Fruit fly (Drosophila melanogaster) whole organism, embryonic: Measurements from ENCODE around the gene CG32847.

Experiments used
- Ada2b ChIP-seq: fragments of 200-800 bp; sonication (Bioruptor generic); IDR thresholded peaks from 2 replicates; pipeline ENCODE4 v1.3.6; 2022; ENCODE audit warnings: missing biosample characterization, missing genetic modification characterization
- Aef1 ChIP-seq: fragments of 200-800 bp; sonication (Bioruptor generic); IDR thresholded peaks from 3 replicates; pipeline ENCODE4 v1.3.6; 2022; ENCODE audit warnings: missing biosample characterization, missing genetic modification characterization
- CG10543 ChIP-seq: fragments of 200-800 bp; sonication (Bioruptor generic); optimal IDR thresholded peaks from 3 replicates; lab custom pipeline; 2017; ENCODE audit warnings: missing biosample characterization, mild to moderate bottlenecking, missing genetic modification characterization, moderate library complexity
- CG11456 ChIP-seq: fragments of 200-800 bp; sonication (Bioruptor generic); IDR thresholded peaks from 3 replicates; pipeline ENCODE4 v1.3.6; 2022; ENCODE audit warnings: missing biosample characterization, missing genetic modification characterization
- CG12104 ChIP-seq: fragments of 200-800 bp; sonication (Bioruptor generic); optimal IDR thresholded peaks from 3 replicates; lab custom pipeline; 2016; ENCODE audit warnings: missing biosample characterization, missing genetic modification characterization
- CG1233 ChIP-seq: fragments of 200-800 bp; sonication (Bioruptor generic); optimal IDR thresholded peaks from 4 replicates; lab custom pipeline; 2018; ENCODE audit warnings: missing biosample characterization, mild to moderate bottlenecking, missing genetic modification characterization
- CG12769 ChIP-seq: fragments of 200-800 bp; sonication (Bioruptor generic); optimal IDR thresholded peaks from 2 replicates; lab custom pipeline; 2019; ENCODE audit warnings: missing biosample characterization, mild to moderate bottlenecking, missing genetic modification characterization, moderate library complexity
- CG13775 ChIP-seq: fragments of 200-800 bp; sonication (Bioruptor generic); optimal IDR thresholded peaks from 3 replicates; lab custom pipeline; 2017; ENCODE audit warnings: missing biosample characterization, mild to moderate bottlenecking, missing genetic modification characterization
- CG14667 ChIP-seq: fragments of 200-800 bp; sonication (Bioruptor generic); IDR thresholded peaks from 2 replicates; pipeline ENCODE4 v1.3.6; 2022; ENCODE audit warnings: missing biosample characterization, missing genetic modification characterization
- CG17912 ChIP-seq: fragments of 200-800 bp; sonication (Bioruptor generic); optimal IDR thresholded peaks from 2 replicates; lab custom pipeline; 2018; ENCODE audit warnings: missing biosample characterization, mild to moderate bottlenecking, missing genetic modification characterization
- CG18619 ChIP-seq: fragments of 200-800 bp; sonication (Bioruptor generic); optimal IDR thresholded peaks from 3 replicates; lab custom pipeline; 2017; ENCODE audit warnings: missing biosample characterization, mild to moderate bottlenecking, missing genetic modification characterization
- CG2875 ChIP-seq: fragments of 200-800 bp; sonication (Bioruptor generic); optimal IDR thresholded peaks from 2 replicates; lab custom pipeline; 2017; ENCODE audit warnings: missing biosample characterization, mild to moderate bottlenecking, missing genetic modification characterization, missing genetic modification reagents
- CG3995 ChIP-seq: fragments of 200-800 bp; sonication (Bioruptor generic); optimal IDR thresholded peaks from 3 replicates; lab custom pipeline; 2016; ENCODE audit warnings: missing biosample characterization, missing genetic modification characterization
- CG4707 ChIP-seq: fragments of 200-800 bp; sonication (Bioruptor generic); optimal IDR thresholded peaks from 2 replicates; lab custom pipeline; 2018; ENCODE audit warnings: missing biosample characterization, mild to moderate bottlenecking, missing genetic modification characterization, moderate library complexity
- CG7786 ChIP-seq: fragments of 200-800 bp; sonication (Bioruptor generic); optimal IDR thresholded peaks from 2 replicates; lab custom pipeline; 2016; ENCODE audit warnings: missing biosample characterization, missing genetic modification characterization
- CG8478 ChIP-seq: fragments of >200 bp; optimal IDR thresholded peaks from 2 replicates; lab custom pipeline; 2018
- CG9215 ChIP-seq: fragments of 200-800 bp; sonication (Bioruptor generic); IDR thresholded peaks from 2 replicates; pipeline ENCODE4 v1.3.6; 2022; ENCODE audit warnings: missing biosample characterization, missing genetic modification characterization
- CG9817 ChIP-seq: fragments of 200-800 bp; sonication (Bioruptor generic); optimal IDR thresholded peaks from 2 replicates; lab custom pipeline; 2018; ENCODE audit warnings: missing biosample characterization, mild to moderate bottlenecking, missing genetic modification characterization, moderate library complexity
- E2f2 ChIP-seq: fragments of 200-800 bp; sonication (Bioruptor generic); IDR thresholded peaks from 2 replicates; pipeline ENCODE4 v1.3.6; 2022; ENCODE audit warnings: missing biosample characterization, missing genetic modification characterization
- Fer3 ChIP-seq: fragments of 200-800 bp; sonication (Bioruptor generic); optimal IDR thresholded peaks from 2 replicates; lab custom pipeline; 2018; ENCODE audit warnings: missing biosample characterization, mild to moderate bottlenecking, missing genetic modification characterization, moderate library complexity
- Hand ChIP-seq: fragments of 200-800 bp; sonication (Bioruptor generic); optimal IDR thresholded peaks from 2 replicates; lab custom pipeline; 2017; ENCODE audit warnings: mild to moderate bottlenecking, missing biosample characterization, missing genetic modification reagents, missing genetic modification characterization
- Hr3 ChIP-seq: fragments of 200-800 bp; sonication (Bioruptor generic); optimal IDR thresholded peaks from 3 replicates; lab custom pipeline; 2016; ENCODE audit warnings: missing biosample characterization, missing genetic modification characterization
- Meics ChIP-seq: fragments of 200-800 bp; sonication (Bioruptor generic); optimal IDR thresholded peaks from 2 replicates; lab custom pipeline; 2017; ENCODE audit warnings: missing biosample characterization, mild to moderate bottlenecking, missing genetic modification characterization
- Ptx1 ChIP-seq: fragments of 200-800 bp; sonication (Bioruptor generic); IDR thresholded peaks from 2 replicates; pipeline ENCODE4 v1.3.6; 2022; ENCODE audit warnings: missing biosample characterization, missing genetic modification characterization
- Vsx1 ChIP-seq: fragments of 200-800 bp; sonication (Bioruptor generic); optimal IDR thresholded peaks from 2 replicates; lab custom pipeline; 2017; ENCODE audit warnings: missing biosample characterization, mild to moderate bottlenecking, missing genetic modification characterization, missing genetic modification reagents
- ash1 ChIP-seq: fragments of 200-800 bp; sonication (Bioruptor generic); optimal IDR thresholded peaks from 2 replicates; lab custom pipeline; 2018; ENCODE audit warnings: missing biosample characterization, mild to moderate bottlenecking, missing genetic modification characterization
- cad ChIP-seq: fragments of >200 bp; optimal IDR thresholded peaks from 2 replicates; lab custom pipeline; 2017; ENCODE audit warnings: missing biosample characterization, missing genetic modification characterization
- crp ChIP-seq, 2 experiments: fragments of 200-800 bp; sonication (Bioruptor generic); optimal IDR thresholded peaks; 2 replicates in 1 of 2; 3 replicates in 1 of 2; lab custom pipeline; 2017; ENCODE audit warnings: missing biosample characterization in 2 of 2, missing genetic modification characterization in 2 of 2, mild to moderate bottlenecking in 1 of 2, moderate library complexity in 1 of 2
- dimm ChIP-seq: fragments of 200-800 bp; sonication (Bioruptor generic); IDR thresholded peaks from 2 replicates; pipeline ENCODE4 v1.3.6; 2022; ENCODE audit warnings: missing biosample characterization, missing genetic modification characterization
- disco-r ChIP-seq: fragments of 200-800 bp; sonication (Bioruptor generic); optimal IDR thresholded peaks from 2 replicates; lab custom pipeline; 2016; ENCODE audit warnings: missing biosample characterization, missing genetic modification characterization
- esg ChIP-seq: fragments of 200-800 bp; sonication (Bioruptor generic); conservative IDR thresholded peaks from 2 replicates; pipeline ENCODE4 v1.3.6; 2022; ENCODE audit warnings: missing biosample characterization, missing genetic modification characterization
- ewg ChIP-seq: fragments of 200-800 bp; sonication (Bioruptor generic); optimal IDR thresholded peaks from 3 replicates; lab custom pipeline; 2017; ENCODE audit warnings: mild to moderate bottlenecking, missing biosample characterization, missing genetic modification reagents, missing genetic modification characterization
- eyg ChIP-seq: fragments of 200-800 bp; sonication (Bioruptor generic); optimal IDR thresholded peaks from 3 replicates; lab custom pipeline; 2016; ENCODE audit warnings: missing biosample characterization, missing genetic modification characterization
- hth ChIP-seq: fragments of >200 bp; optimal IDR thresholded peaks from 2 replicates; lab custom pipeline; 2017; ENCODE audit warnings: inconsistent platforms
- insv ChIP-seq, 2 experiments: fragments of 200-800 bp; sonication (Bioruptor generic); optimal IDR thresholded peaks; 3 replicates each; lab custom pipeline; 2016 to 2018; ENCODE audit warnings: missing biosample characterization in 2 of 2, missing genetic modification characterization in 2 of 2
- lov ChIP-seq, 2 experiments: fragments of 200-800 bp in 1 of 2; fragments of >200 bp in 1 of 2; sonication (Bioruptor generic) in 1 of 2; IDR thresholded peaks in 1 of 2; optimal IDR thresholded peaks in 1 of 2; 2 replicates in 1 of 2; 3 replicates in 1 of 2; pipeline versions ENCODE4 v1.3.6 to Lab custom; 2017 to 2022; ENCODE audit warnings: missing biosample characterization in 1 of 2, missing genetic modification characterization in 1 of 2
- maf-S ChIP-seq: fragments of 200-800 bp; sonication (Bioruptor generic); optimal IDR thresholded peaks from 2 replicates; lab custom pipeline; 2016; ENCODE audit warnings: missing biosample characterization, missing genetic modification characterization
- nom ChIP-seq: fragments of 200-800 bp; sonication (Bioruptor generic); optimal IDR thresholded peaks from 2 replicates; lab custom pipeline; 2017; ENCODE audit warnings: missing biosample characterization, missing genetic modification characterization, mild to moderate bottlenecking, moderate library complexity, missing genetic modification reagents
- org-1 ChIP-seq: fragments of 200-800 bp; sonication (Bioruptor generic); optimal IDR thresholded peaks from 2 replicates; lab custom pipeline; 2017; ENCODE audit warnings: missing biosample characterization, missing genetic modification characterization
- peb ChIP-seq: fragments of 200-800 bp; sonication (Bioruptor generic); IDR thresholded peaks from 2 replicates; pipeline ENCODE4 v1.3.6; 2022; ENCODE audit warnings: missing biosample characterization, missing genetic modification characterization
- pfk ChIP-seq: fragments of 200-800 bp; sonication (Bioruptor generic); optimal IDR thresholded peaks from 2 replicates; lab custom pipeline; 2018; ENCODE audit warnings: missing biosample characterization, mild to moderate bottlenecking, missing genetic modification characterization, moderate library complexity
- ranshi ChIP-seq: fragments of 200-800 bp; sonication (Bioruptor generic); IDR thresholded peaks from 2 replicates; pipeline ENCODE4 v1.3.6; 2022; ENCODE audit warnings: missing biosample characterization, missing genetic modification characterization
- sim ChIP-seq: fragments of 200-800 bp; sonication (Bioruptor generic); IDR thresholded peaks from 2 replicates; pipeline ENCODE4 v1.3.6; 2022; ENCODE audit warnings: missing biosample characterization, missing genetic modification characterization
- sna ChIP-seq: fragments of 200-800 bp; sonication (Bioruptor generic); IDR thresholded peaks from 2 replicates; pipeline ENCODE4 v1.3.6; 2022; ENCODE audit warnings: missing biosample characterization, missing genetic modification characterization; ENCODE audit not compliant: partially characterized antibody
- tup ChIP-seq: fragments of 200-800 bp; sonication (Bioruptor generic); optimal IDR thresholded peaks from 2 replicates; lab custom pipeline; 2016; ENCODE audit warnings: missing biosample characterization, mild to moderate bottlenecking, missing genetic modification characterization, moderate library complexity
- tx ChIP-seq: fragments of 200-800 bp; sonication (Bioruptor generic); optimal IDR thresholded peaks from 2 replicates; lab custom pipeline; 2016; ENCODE audit warnings: missing biosample characterization, missing genetic modification characterization
- yki ChIP-seq: fragments of >200 bp; optimal IDR thresholded peaks from 3 replicates; lab custom pipeline; 2018
- zen ChIP-seq: fragments of 200-800 bp; sonication (Bioruptor generic); optimal IDR thresholded peaks from 3 replicates; lab custom pipeline; 2018; ENCODE audit warnings: missing biosample characterization, mild to moderate bottlenecking, missing genetic modification characterization, moderate library complexity

The CG32847 gene

DNA sequence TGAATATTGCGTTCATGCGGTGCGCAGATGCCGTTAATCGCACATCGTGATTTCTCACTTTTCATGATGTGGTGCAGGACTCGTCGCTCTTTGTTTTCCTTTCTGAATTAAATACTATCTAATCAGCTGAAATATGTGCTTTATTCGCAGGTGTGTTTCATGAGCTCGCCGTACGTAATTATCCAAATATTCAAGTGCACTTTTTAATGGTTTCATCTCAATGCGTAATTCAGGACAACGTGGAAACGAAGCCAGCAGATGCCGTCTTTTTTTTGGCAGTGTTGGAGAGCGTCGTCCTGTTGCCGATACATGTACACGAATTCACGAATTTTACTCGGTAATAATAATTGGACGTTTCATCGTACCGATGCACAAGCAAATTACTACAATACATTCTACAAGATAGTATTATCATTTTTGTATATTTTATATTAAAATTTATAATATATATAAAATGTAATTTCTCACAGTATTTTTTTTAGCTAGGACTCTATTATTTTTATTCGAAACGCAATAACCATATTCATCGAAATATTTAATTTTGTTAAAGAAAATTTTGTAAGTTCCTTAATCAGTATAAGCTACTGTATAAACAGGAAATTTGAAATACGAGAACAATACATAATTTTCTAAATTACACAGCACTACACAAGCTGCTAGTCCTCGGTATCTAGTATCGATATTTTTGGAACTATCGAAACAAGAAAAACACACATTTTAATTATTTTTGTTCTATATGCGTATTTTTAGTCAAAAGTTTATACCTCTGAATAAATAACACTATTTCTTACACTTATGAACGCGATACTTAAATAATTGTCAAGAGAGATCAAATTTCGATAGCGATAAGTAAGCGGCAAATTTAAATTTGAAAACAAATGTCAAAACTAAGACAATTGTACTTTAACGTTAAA lies 15.5 kb downstream of the CG32847 start, which contains the start of gene CG12316 (continued):
- TF ChIP-seq CG8478 (no peak), yki (no peak), Vsx1 (peak; percentile 81), Fer3 (tag; lab: Kevin White, UChicago) (peak; percentile 89), CG7786 (peak; percentile 94), E2f2 (peak; percentile 85), pfk (GFP tag; lab: Kevin White, UChicago) (peak; percentile 47), tup (GFP tag; lab: Kevin White, UChicago) (peak; percentile 87), CG17912 (peak; percentile 88), CG9817 (tag; lab: Kevin White, UChicago) (peak; percentile 87), Hr3 (GFP tag; lab: Kevin White, UChicago) (peak; percentile 85), Hand (peak; percentile 91), CG2875 (GFP tag; lab: Kevin White, UChicago) (peak; percentile 89), maf-S (peak; percentile 89), CG4707 (peak; percentile 88), Ada2b (GFP tag; lab: Robert Waterston, UW) (peak; percentile 80), CG10543 (GFP tag; lab: Kevin White, UChicago) (peak; percentile 96), CG13775 (GFP tag; lab: Kevin White, UChicago) (peak; percentile 94), ash1 (GFP tag; lab: Kevin White, UChicago) (peak; percentile 67), zen (tag; lab: Kevin White, UChicago) (peak; percentile 89), CG11456 (GFP tag; lab: Robert Waterston, UW) (peak; percentile 73; the same call in 2 of the 3 replicates), tx (GFP tag; lab: Kevin White, UChicago) (peak; percentile 84), ranshi (peak; percentile 83), CG3995 (GFP tag; lab: Kevin White, UChicago) (peak; percentile 77), nom (GFP tag; lab: Kevin White, UChicago) (peak; percentile 95), CG12104 (GFP tag; lab: Kevin White, UChicago) (peak; percentile 85), CG9215 (GFP tag; lab: Robert Waterston, UW) (peak; percentile 76), sna (GFP tag; lab: Robert Waterston, UW) (peak; percentile 57), lov (optimal IDR thresholded peaks at IDR 0.05; lab: Kevin White, UChicago) (no peak), lov (GFP tag; IDR thresholded peaks at IDR 0.05; lab: Robert Waterston, UW) (peak; percentile 74; the same call in 2 of the 3 replicates), dimm (GFP tag; lab: Robert Waterston, UW) (no peak; the same call in none of the 2 replicates), org-1 (GFP tag; lab: Kevin White, UChicago) (peak; percentile 94), Aef1 (peak; percentile 47; the same call in 1 of the 3 replicates), CG14667 (GFP tag; lab: Robert Waterston, UW) (peak; percentile 38; the same call in 1 of the 2 replicates), CG1233 (GFP tag; lab: Kevin White, UChicago) (peak; percentile 91), hth (lab: Kevin White, UChicago) (no peak), sim (GFP tag; lab: Robert Waterston, UW) (peak; percentile 85), crp (GFP tag; optimal IDR thresholded peaks at IDR 0.05; lab: Kevin White, UChicago) (peak in 1 of 2 experiments; percentile 48), ewg (GFP tag; lab: Kevin White, UChicago) (peak; percentile 79), cad (GFP tag; lab: Kevin White, UChicago) (no peak), CG18619 (GFP tag; lab: Kevin White, UChicago) (peak; percentile 92), Meics (peak; percentile 93), CG12769 (tag; lab: Kevin White, UChicago) (peak; percentile 91), esg (peak; percentile 83), insv (GFP tag; optimal IDR thresholded peaks at IDR 0.05; lab: Kevin White, UChicago) (peak; percentile 23 to 70), Ptx1 (GFP tag; lab: Robert Waterston, UW) (peak; percentile 71), disco-r (peak; percentile 89), peb (GFP tag; lab: Robert Waterston, UW) (peak; percentile 71), eyg (peak; percentile 85)
